Worm (Caenorhabditis elegans) whole organism, mixed stage, embryonic: ENCODE measurements around the gene ZC239.22.
"Not testable (repeated sequence)": the region's sequence is repeated elsewhere in the genome, so short reads cannot be mapped to it uniquely, and the experiment has no call there.

ENCODE experiments used
- blmp-1 ChIP-seq: fragments of 150-350 bp; optimal IDR thresholded peaks from 2 replicates; lab custom pipeline; 2014; ENCODE audit warnings: missing biosample characterization, missing genetic modification characterization
- ceh-43 ChIP-seq: fragments of 200-800 bp; sonication (Bioruptor generic); optimal IDR thresholded peaks from 2 replicates; lab custom pipeline; 2018; ENCODE audit warnings: mild to moderate bottlenecking, missing genetic modification characterization, moderate library complexity, missing compliant biosample characterization
- ceh-83 ChIP-seq: fragments of 200-800 bp; sonication (Bioruptor generic); optimal IDR thresholded peaks from 2 replicates; lab custom pipeline; 2018; ENCODE audit warnings: mild to moderate bottlenecking, missing genetic modification characterization, missing compliant biosample characterization
- ces-1 ChIP-seq: fragments of 150-350 bp; optimal IDR thresholded peaks from 2 replicates; lab custom pipeline; 2014; ENCODE audit warnings: missing biosample characterization, missing genetic modification reagents, missing genetic modification characterization
- cnd-1 ChIP-seq: fragments of 200-800 bp; sonication (Bioruptor generic); optimal IDR thresholded peaks from 2 replicates; lab custom pipeline; 2018; ENCODE audit warnings: mild to moderate bottlenecking, missing genetic modification characterization, missing compliant biosample characterization
- elt-1 ChIP-seq: sonication (generic microtip); optimal IDR thresholded peaks from 2 replicates; lab custom pipeline; 2017; ENCODE audit warnings: missing genetic modification characterization, mild to moderate bottlenecking, missing compliant biosample characterization, antibody characterized with exemption, moderate library complexity, borderline replicate concordance; ENCODE audit not compliant: insufficient read depth
- elt-3 ChIP-seq: fragments of 150-350 bp; optimal IDR thresholded peaks from 2 replicates; lab custom pipeline; 2014; ENCODE audit warnings: missing biosample characterization, missing genetic modification characterization
- flh-1 ChIP-seq: fragments of 200-800 bp; sonication (Bioruptor generic); optimal IDR thresholded peaks from 2 replicates; lab custom pipeline; 2018; ENCODE audit warnings: mild to moderate bottlenecking, missing genetic modification characterization, moderate library complexity, missing compliant biosample characterization
- ham-2 ChIP-seq: fragments of 200-800 bp; sonication (Bioruptor generic); optimal IDR thresholded peaks from 2 replicates; lab custom pipeline; 2018; ENCODE audit warnings: mild to moderate bottlenecking, missing genetic modification characterization, missing compliant biosample characterization
- hlh-1 ChIP-seq: fragments of 150-350 bp; optimal IDR thresholded peaks from 2 replicates; lab custom pipeline; 2014; ENCODE audit warnings: missing biosample characterization, missing genetic modification reagents, missing genetic modification characterization
- lin-13 ChIP-seq: fragments of 150-350 bp; optimal IDR thresholded peaks from 2 replicates; lab custom pipeline; 2014; ENCODE audit warnings: missing biosample characterization, missing genetic modification characterization
- lin-32 ChIP-seq: fragments of 200-800 bp; sonication (Bioruptor generic); optimal IDR thresholded peaks from 2 replicates; lab custom pipeline; 2018; ENCODE audit warnings: mild to moderate bottlenecking, missing genetic modification characterization, missing compliant biosample characterization
- mab-5 ChIP-seq: fragments of 150-350 bp; optimal IDR thresholded peaks from 2 replicates; lab custom pipeline; 2014; ENCODE audit warnings: missing biosample characterization, missing genetic modification characterization
- mep-1 ChIP-seq: fragments of 150-350 bp; optimal IDR thresholded peaks from 2 replicates; lab custom pipeline; 2017; ENCODE audit warnings: missing biosample characterization, missing genetic modification reagents, missing genetic modification characterization, inconsistent platforms
- mls-2 ChIP-seq: sonication (generic microtip); optimal IDR thresholded peaks from 2 replicates; lab custom pipeline; 2016; ENCODE audit warnings: mild to moderate bottlenecking, missing genetic modification characterization, moderate library complexity, missing compliant biosample characterization
- nhr-12 ChIP-seq: fragments of 150-350 bp; optimal IDR thresholded peaks from 2 replicates; lab custom pipeline; 2014; ENCODE audit warnings: missing biosample characterization, missing genetic modification characterization
- nhr-237 ChIP-seq: fragments of 150-350 bp; optimal IDR thresholded peaks from 2 replicates; lab custom pipeline; 2014; ENCODE audit warnings: missing biosample characterization, missing genetic modification characterization
- nhr-28 ChIP-seq: fragments of 150-350 bp; optimal IDR thresholded peaks from 2 replicates; lab custom pipeline; 2014; ENCODE audit warnings: missing biosample characterization, missing genetic modification characterization
- nhr-76 ChIP-seq: sonication (generic microtip); optimal IDR thresholded peaks from 2 replicates; lab custom pipeline; 2017; ENCODE audit warnings: missing biosample characterization, missing genetic modification characterization
- pha-4 ChIP-seq: fragments of 150-350 bp; optimal IDR thresholded peaks from 2 replicates; lab custom pipeline; 2018; ENCODE audit warnings: missing biosample characterization, missing genetic modification reagents, missing genetic modification characterization
- sem-2 ChIP-seq: fragments of 200-800 bp; sonication (Bioruptor generic); optimal IDR thresholded peaks from 2 replicates; lab custom pipeline; 2018; ENCODE audit warnings: mild to moderate bottlenecking, missing genetic modification characterization, missing compliant biosample characterization
- sptf-1 ChIP-seq: sonication (generic microtip); optimal IDR thresholded peaks from 2 replicates; lab custom pipeline; 2017; ENCODE audit warnings: mild to moderate bottlenecking, missing genetic modification characterization, moderate library complexity, missing compliant biosample characterization
- unc-120 ChIP-seq: sonication (generic microtip); optimal IDR thresholded peaks from 2 replicates; lab custom pipeline; 2017; ENCODE audit warnings: missing genetic modification characterization, missing compliant biosample characterization; ENCODE audit not compliant: poor library complexity, severe bottlenecking
- unc-62 ChIP-seq: fragments of 150-350 bp; optimal IDR thresholded peaks from 2 replicates; lab custom pipeline; 2014; ENCODE audit warnings: missing biosample characterization, missing genetic modification reagents, missing genetic modification characterization
- zip-8 ChIP-seq: fragments of 150-350 bp; optimal IDR thresholded peaks from 2 replicates; lab custom pipeline; 2014; ENCODE audit warnings: missing biosample characterization, missing genetic modification characterization

Gene ZC239.22

DNA sequence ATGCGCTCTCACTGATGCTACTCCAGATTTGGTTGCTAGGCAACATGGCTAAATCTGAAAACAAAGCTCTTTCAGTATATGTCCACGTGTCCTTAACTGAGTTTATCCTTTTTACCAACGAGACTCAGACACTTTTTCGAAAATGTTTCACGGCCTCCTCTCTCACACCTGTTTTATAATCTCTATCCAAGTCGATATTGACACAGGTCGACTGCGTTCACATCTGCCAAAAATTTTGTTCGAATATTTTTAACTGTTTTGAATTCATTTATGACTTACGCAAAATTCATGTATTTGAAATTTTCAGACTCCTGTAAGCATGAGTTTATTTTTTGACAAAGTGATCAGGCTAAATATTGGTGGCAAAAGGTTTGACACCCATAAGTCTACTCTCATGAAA, 4.9 kb downstream of the ZC239.22 start, which contains the start of gene ZC239.3:
Gene ZC239.3 (plus strand): TSS at position 301 of the 400 bp plus-strand sequence.
- TF ChIP-seq flh-1 (GFP tag; lab: Kevin White, UChicago); lin-13 (tag; lab: Kevin White, UChicago); sptf-1 (tag; lab: Kevin White, UChicago): not testable (repeated sequence)

- no peak for TF ChIP-seq elt-1 (tag; lab: Kevin White, UChicago)
- no peak for TF ChIP-seq sptf-1 (tag; lab: Kevin White, UChicago)
- TF ChIP-seq unc-62, result no peak
- no peak for TF ChIP-seq ceh-83
- no peak for TF ChIP-seq pha-4 (tag; lab: Kevin White, UChicago)
Measured at ce11 chrII:3213898-3214297, 6.7 kb downstream of the ZC239.22 start, which contains the start of gene ZC239.4. Gene ZC239.4, plus strand, starts transcription at chrII:3214198.

ce11 chrII:3210365-3210764, 10.3 kb downstream of the ZC239.22 start, which contains the start of gene ZC239.5:
Gene ZC239.5, plus strand, starts transcription at chrII:3210665.
- TF ChIP-seq elt-3, result no peak
- TF ChIP-seq zip-8 (tag; lab: Kevin White, UChicago), result no peak
- no peak for TF ChIP-seq lin-32 (GFP tag; lab: Kevin White, UChicago)

- no peak for TF ChIP-seq mep-1 (tag; lab: Kevin White, UChicago)
- TF ChIP-seq blmp-1 (tag; lab: Kevin White, UChicago), result no peak
- TF ChIP-seq unc-120, result no peak
- TF ChIP-seq hlh-1 (tag; lab: Kevin White, UChicago), result no peak
- no peak for TF ChIP-seq mab-5
- TF ChIP-seq cnd-1, result no peak
- no peak for TF ChIP-seq sptf-1 (tag; lab: Kevin White, UChicago)
Measured at ce11 chrII:3209251-3209650, 11.4 kb downstream of the ZC239.22 start, which contains the start of gene ZC239.6. Gene ZC239.6, plus strand, starts transcription at chrII:3209631.

DNA sequence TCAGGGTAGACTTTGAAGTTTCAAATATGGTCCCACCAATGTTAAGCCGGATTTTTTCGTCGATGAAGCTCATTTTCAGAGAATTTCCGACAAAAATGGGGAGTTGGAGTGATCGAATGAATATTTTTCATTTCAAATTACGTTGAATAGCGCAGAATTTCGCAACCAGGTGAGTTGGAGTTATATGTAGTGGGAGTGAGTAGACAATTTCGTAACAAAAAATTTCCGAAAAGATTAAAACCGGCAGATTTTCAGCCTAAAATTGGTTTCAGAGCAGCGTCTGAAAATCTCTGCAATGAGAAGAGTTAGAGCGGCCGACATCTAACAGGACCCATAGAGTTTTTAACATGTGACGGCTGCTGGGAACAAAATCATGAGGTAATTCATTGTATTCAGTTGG, 11.9 kb downstream of the ZC239.22 start, which contains the start of gene sdz-35:
Gene sdz-35 (minus strand): TSS at position 101 of the 400 bp plus-strand sequence.
- no peak for TF ChIP-seq lin-13 (tag; lab: Kevin White, UChicago)
- no peak for TF ChIP-seq nhr-76
- TF ChIP-seq ceh-43 (GFP tag; lab: Kevin White, UChicago), result no peak
- no peak for TF ChIP-seq ceh-83
- no peak for TF ChIP-seq unc-120
- TF ChIP-seq nhr-237 (tag; lab: Kevin White, UChicago), result no peak
- no peak for TF ChIP-seq ces-1 (GFP tag; lab: Kevin White, UChicago)

DNA sequence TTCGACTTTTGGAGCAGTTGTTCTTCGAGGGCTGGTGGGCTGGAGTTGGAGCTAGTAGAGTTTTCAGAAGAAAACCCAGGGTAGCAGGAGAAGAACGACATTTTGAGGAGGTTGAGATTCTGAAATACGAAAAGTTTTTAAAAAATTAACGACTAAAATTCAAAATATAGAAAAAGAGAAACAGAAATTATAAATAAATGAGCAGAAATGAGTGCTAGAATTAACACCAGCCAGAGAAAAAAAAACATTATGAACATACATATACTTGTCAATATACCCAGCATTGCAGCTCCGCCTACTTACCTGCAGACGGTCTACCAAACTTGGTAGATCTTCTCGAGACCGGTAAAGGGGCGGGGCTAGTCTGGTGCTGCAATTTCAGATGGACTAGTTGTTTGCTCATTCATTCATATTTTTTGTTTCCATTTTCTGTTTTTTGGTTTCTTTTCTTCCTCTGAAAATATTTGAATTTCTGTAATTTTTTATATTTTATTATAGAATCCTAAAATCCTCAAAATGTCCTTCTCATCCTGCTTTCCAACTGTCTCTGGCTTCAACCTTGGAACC, 14.1 kb downstream of the ZC239.22 start, which contains the start of the genes ZC239.20 and ZC239.21:
Gene ZC239.20 (minus strand): TSS at position 101 of the 567 bp plus-strand sequence.
Gene ZC239.21 (plus strand): TSS at position 517 of the 567 bp plus-strand sequence.
- TF ChIP-seq mls-2 (tag; lab: Kevin White, UChicago) (no peak), lin-32 (GFP tag; lab: Kevin White, UChicago) (no peak), hlh-1 (tag; lab: Kevin White, UChicago) (no peak)

DNA sequence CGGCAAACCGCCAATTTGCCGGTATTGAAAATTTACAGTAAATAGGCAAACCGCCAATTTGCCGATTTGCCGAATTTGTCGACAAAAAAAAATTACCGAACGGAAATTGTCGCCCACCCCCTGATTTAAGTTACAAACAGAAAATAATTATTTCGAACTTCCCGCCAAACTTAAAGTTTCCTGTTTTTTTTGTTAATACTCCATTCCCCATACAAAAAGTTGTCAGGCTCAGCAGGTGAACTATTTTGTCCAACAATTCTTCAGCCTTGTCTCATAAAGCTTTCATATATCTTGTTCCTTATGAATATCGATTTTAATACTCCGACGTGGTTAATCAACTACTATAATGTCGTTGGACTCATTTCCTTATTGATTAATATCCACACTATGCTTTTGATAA, 17.2 kb downstream of the ZC239.22 start, which contains the start of gene sri-50:
Gene sri-50 (plus strand): TSS at position 301 of the 400 bp plus-strand sequence.
- TF ChIP-seq nhr-12 (tag; lab: Kevin White, UChicago) (no peak), nhr-28 (tag; lab: Kevin White, UChicago) (no peak), mab-5 (no peak), mep-1 (tag; lab: Kevin White, UChicago) (no peak), unc-62 (no peak), ceh-83 (no peak), sem-2 (no peak), pha-4 (tag; lab: Kevin White, UChicago) (no peak), sptf-1 (tag; lab: Kevin White, UChicago) (no peak), blmp-1 (tag; lab: Kevin White, UChicago) (no peak), ham-2 (GFP tag; lab: Kevin White, UChicago) (no peak)
